ENCODE assay signal across 1 fruit fly cellular context in genomic region chr3R:12980628-12981219, dm6.
TF ChIP-seq lines count a peak whose summit lies in the region.

TSS of gene Paip2 (plus strand) at chr3R:12980792.

TF ChIP-seq in whole organism, embryonic, 481 proteins besides CTCF, POLR2A, EP300 and RAD21 (continued from another document):
- TF ChIP-seq CG3281 (GFP tag; optimal IDR thresholded peaks at IDR 0.05; lab: Kevin White, UChicago): no peak
- peak; percentile 89 for TF ChIP-seq pita (GFP tag; optimal IDR thresholded peaks at IDR 0.05; lab: Kevin White, UChicago)
- TF ChIP-seq CG2199 (GFP tag; IDR thresholded peaks at IDR 0.05; lab: Robert Waterston, UW): peak; percentile 65; the same call in 1 of the 3 replicates
- TF ChIP-seq CG2202 (tag; optimal IDR thresholded peaks at IDR 0.05; lab: Kevin White, UChicago): no peak
- TF ChIP-seq Blimp-1 (GFP tag; optimal IDR thresholded peaks at IDR 0.05; lab: Kevin White, UChicago): no peak
- TF ChIP-seq CG16779 (GFP tag; IDR thresholded peaks at IDR 0.05; lab: Robert Waterston, UW): no peak
- TF ChIP-seq CG9797 (GFP tag; optimal IDR thresholded peaks at IDR 0.05; lab: Kevin White, UChicago): peak; percentile 43
- no peak for TF ChIP-seq CG6175 (GFP tag; IDR thresholded peaks at IDR 0.05; lab: Robert Waterston, UW)
- peak; percentile 98 for TF ChIP-seq zen2 (GFP tag; IDR thresholded peaks at IDR 0.05; lab: Robert Waterston, UW; ENCODE audit: partially characterized antibody)
- no peak for TF ChIP-seq disco-r (GFP tag; optimal IDR thresholded peaks at IDR 0.05; lab: Kevin White, UChicago)
- TF ChIP-seq CG32767 (GFP tag; IDR thresholded peaks at IDR 0.05; lab: Robert Waterston, UW): no peak
- TF ChIP-seq gsb-n (tag; optimal IDR thresholded peaks at IDR 0.05; lab: Kevin White, UChicago): no peak
- peak in 1 of 2 experiments; percentile 32 for TF ChIP-seq insv (GFP tag; optimal IDR thresholded peaks at IDR 0.05; lab: Kevin White, UChicago)
- no peak for TF ChIP-seq zf30C (GFP tag; optimal IDR thresholded peaks at IDR 0.05; lab: Kevin White, UChicago)
- no peak for TF ChIP-seq Xrp1 (GFP tag; IDR thresholded peaks at IDR 0.05; lab: Robert Waterston, UW)
- no peak for TF ChIP-seq CG17802 (tag; optimal IDR thresholded peaks at IDR 0.05; lab: Kevin White, UChicago)
- peak; percentile 44 for TF ChIP-seq CG34376 (GFP tag; optimal IDR thresholded peaks at IDR 0.05; lab: Kevin White, UChicago)
- TF ChIP-seq dan (GFP tag; IDR thresholded peaks at IDR 0.05; lab: Robert Waterston, UW): no peak
- peak; percentile 97 for TF ChIP-seq CG6791 (GFP tag; IDR thresholded peaks at IDR 0.05; lab: Robert Waterston, UW; ENCODE audit: partially characterized antibody)
- TF ChIP-seq fd96Cb (tag; optimal IDR thresholded peaks at IDR 0.05; lab: Kevin White, UChicago): no peak
- no peak for TF ChIP-seq CG10654 (GFP tag; optimal IDR thresholded peaks at IDR 0.05; lab: Kevin White, UChicago)
- peak; percentile 80 for TF ChIP-seq CG14710 (tag; optimal IDR thresholded peaks at IDR 0.05; lab: Kevin White, UChicago)
- TF ChIP-seq Myb (GFP tag; optimal IDR thresholded peaks at IDR 0.05; lab: Kevin White, UChicago): peak; percentile 63
- TF ChIP-seq Trl (optimal IDR thresholded peaks at IDR 0.05; lab: Kevin White, UChicago): no peak
- peak; percentile 28 for TF ChIP-seq Trl (GFP tag; optimal IDR thresholded peaks at IDR 0.05; lab: Kevin White, UChicago)
- TF ChIP-seq ash1 (GFP tag; optimal IDR thresholded peaks at IDR 0.05; lab: Kevin White, UChicago): no peak
- TF ChIP-seq CG13296 (GFP tag; optimal IDR thresholded peaks at IDR 0.05; lab: Kevin White, UChicago): no peak
- TF ChIP-seq CG8944 (GFP tag; optimal IDR thresholded peaks at IDR 0.05; lab: Kevin White, UChicago): peak; percentile 1
- no peak for TF ChIP-seq CG9876 (GFP tag; optimal IDR thresholded peaks at IDR 0.05; lab: Kevin White, UChicago)
- no peak for TF ChIP-seq H15 (GFP tag; IDR thresholded peaks at IDR 0.05; lab: Robert Waterston, UW)
- TF ChIP-seq CG17385 (GFP tag; optimal IDR thresholded peaks at IDR 0.05; lab: Kevin White, UChicago): no peak
- no peak for TF ChIP-seq CG10431 (GFP tag; optimal IDR thresholded peaks at IDR 0.05; lab: Kevin White, UChicago)
- TF ChIP-seq wor (GFP tag; IDR thresholded peaks at IDR 0.05; lab: Robert Waterston, UW): no peak
- TF ChIP-seq grau (tag; optimal IDR thresholded peaks at IDR 0.05; lab: Kevin White, UChicago): peak; percentile 15
- peak; percentile 98 for TF ChIP-seq hbn (GFP tag; IDR thresholded peaks at IDR 0.05; lab: Robert Waterston, UW; ENCODE audit: partially characterized antibody)
- TF ChIP-seq Dfd (GFP tag; optimal IDR thresholded peaks at IDR 0.05; lab: Kevin White, UChicago): no peak
- peak in 1 of 3 experiments; percentile 77 for TF ChIP-seq Stat92E (GFP tag; optimal IDR thresholded peaks at IDR 0.05; lab: Kevin White, UChicago)
- no peak for TF ChIP-seq CG11456 (GFP tag; IDR thresholded peaks at IDR 0.05; lab: Robert Waterston, UW)
- no peak for TF ChIP-seq peb (GFP tag; IDR thresholded peaks at IDR 0.05; lab: Robert Waterston, UW)
- 0 out of 2 replicates have a peak, but pooled peaks have one; percentile 23 for TF ChIP-seq Rfx (GFP tag; IDR thresholded peaks at IDR 0.05; lab: Robert Waterston, UW)
- peak; percentile 61 for TF ChIP-seq CG17829 (tag; optimal IDR thresholded peaks at IDR 0.05; lab: Kevin White, UChicago)
- TF ChIP-seq sens (GFP tag; lab: Kevin White, UChicago): peak; percentile 70
- no peak for TF ChIP-seq CG10959 (GFP tag; IDR thresholded peaks at IDR 0.05; lab: Robert Waterston, UW)
- peak; percentile 97 for TF ChIP-seq CG2129 (GFP tag; IDR thresholded peaks at IDR 0.05; lab: Robert Waterston, UW; ENCODE audit: partially characterized antibody)
- TF ChIP-seq Oaz (GFP tag; IDR thresholded peaks at IDR 0.05; lab: Robert Waterston, UW): no peak
- TF ChIP-seq nerfin-2 (GFP tag; IDR thresholded peaks at IDR 0.05; lab: Robert Waterston, UW; ENCODE audit: partially characterized antibody): peak; percentile 98
- TF ChIP-seq Hr39 (optimal IDR thresholded peaks at IDR 0.05; lab: Kevin White, UChicago): no peak
- no peak for TF ChIP-seq Max (GFP tag; optimal IDR thresholded peaks at IDR 0.05; lab: Kevin White, UChicago)
- no peak for TF ChIP-seq mam (GFP tag; optimal IDR thresholded peaks at IDR 0.05; lab: Kevin White, UChicago)
- TF ChIP-seq NfI (GFP tag; optimal IDR thresholded peaks at IDR 0.05; lab: Kevin White, UChicago): peak; percentile 5
- TF ChIP-seq CG11504 (tag; optimal IDR thresholded peaks at IDR 0.05; lab: Kevin White, UChicago): peak; percentile 49
- no peak for TF ChIP-seq lab (GFP tag; optimal IDR thresholded peaks at IDR 0.05; lab: Kevin White, UChicago)
- no peak for TF ChIP-seq D (optimal IDR thresholded peaks at IDR 0.05; lab: Kevin White, UChicago)
- TF ChIP-seq D (GFP tag; optimal IDR thresholded peaks at IDR 0.05; lab: Kevin White, UChicago): no peak
- TF ChIP-seq CG1603 (tag; optimal IDR thresholded peaks at IDR 0.05; lab: Kevin White, UChicago): peak; percentile 71
- TF ChIP-seq CG12769 (tag; optimal IDR thresholded peaks at IDR 0.05; lab: Kevin White, UChicago): peak; percentile 24
- peak; percentile 98 for TF ChIP-seq unc-4 (GFP tag; IDR thresholded peaks at IDR 0.05; lab: Robert Waterston, UW; ENCODE audit: partially characterized antibody)
- no peak for TF ChIP-seq CG7839 (tag; optimal IDR thresholded peaks at IDR 0.05; lab: Kevin White, UChicago)
- peak; percentile 98 for TF ChIP-seq Doc3 (GFP tag; IDR thresholded peaks at IDR 0.05; lab: Robert Waterston, UW; ENCODE audit: partially characterized antibody)
- TF ChIP-seq dm (GFP tag; optimal IDR thresholded peaks at IDR 0.05; lab: Kevin White, UChicago): peak; percentile 39
- TF ChIP-seq CG33213 (GFP tag; optimal IDR thresholded peaks at IDR 0.05; lab: Kevin White, UChicago): peak; percentile 6
- TF ChIP-seq sob (GFP tag; IDR thresholded peaks at IDR 0.05; lab: Robert Waterston, UW): no peak
- TF ChIP-seq tin (GFP tag; optimal IDR thresholded peaks at IDR 0.05; lab: Kevin White, UChicago): no peak
- TF ChIP-seq row (GFP tag; IDR thresholded peaks at IDR 0.05; lab: Robert Waterston, UW): 0 out of 3 replicates have a peak, but pooled peaks have one; percentile 21
- peak; percentile 17 for TF ChIP-seq kay (GFP tag; optimal IDR thresholded peaks at IDR 0.05; lab: Kevin White, UChicago)
- TF ChIP-seq CG12391 (tag; optimal IDR thresholded peaks at IDR 0.05; lab: Kevin White, UChicago): peak; percentile 40
- TF ChIP-seq CG12104 (GFP tag; optimal IDR thresholded peaks at IDR 0.05; lab: Kevin White, UChicago): peak; percentile 34
- TF ChIP-seq E2f1 (GFP tag; IDR thresholded peaks at IDR 0.05; lab: Robert Waterston, UW): no peak
- TF ChIP-seq CG12299 (tag; optimal IDR thresholded peaks at IDR 0.05; lab: Kevin White, UChicago): peak; percentile 5
- TF ChIP-seq CG8089 (GFP tag; optimal IDR thresholded peaks at IDR 0.05; lab: Kevin White, UChicago): no peak
- TF ChIP-seq CG1233 (GFP tag; optimal IDR thresholded peaks at IDR 0.05; lab: Kevin White, UChicago): no peak
- TF ChIP-seq Abd-B (GFP tag; optimal IDR thresholded peaks at IDR 0.05; lab: Kevin White, UChicago): peak; percentile 74
- peak; percentile 46; the same call in 2 of the 3 replicates for TF ChIP-seq CG17361 (GFP tag; IDR thresholded peaks at IDR 0.05; lab: Robert Waterston, UW)
- no peak for TF ChIP-seq rib (GFP tag; IDR thresholded peaks at IDR 0.05; lab: Robert Waterston, UW)
- peak; percentile 28 for TF ChIP-seq CG3847 (GFP tag; IDR thresholded peaks at IDR 0.05; lab: Robert Waterston, UW)
- TF ChIP-seq CG7357 (GFP tag; IDR thresholded peaks at IDR 0.05; lab: Robert Waterston, UW): no peak
- TF ChIP-seq toy (GFP tag; IDR thresholded peaks at IDR 0.05; lab: Robert Waterston, UW): no peak
- TF ChIP-seq CG2116 (GFP tag; optimal IDR thresholded peaks at IDR 0.05; lab: Kevin White, UChicago): peak; percentile 90
- TF ChIP-seq CG11085 (GFP tag; IDR thresholded peaks at IDR 0.05; lab: Robert Waterston, UW): no peak
- TF ChIP-seq sd (tag; optimal IDR thresholded peaks at IDR 0.05; lab: Kevin White, UChicago): peak; percentile 71
- peak; percentile 9 for TF ChIP-seq CG12155 (GFP tag; optimal IDR thresholded peaks at IDR 0.05; lab: Kevin White, UChicago)
- no peak for TF ChIP-seq onecut (GFP tag; IDR thresholded peaks at IDR 0.05; lab: Robert Waterston, UW)
- TF ChIP-seq eyg (GFP tag; optimal IDR thresholded peaks at IDR 0.05; lab: Kevin White, UChicago): no peak
- TF ChIP-seq aop (GFP tag; IDR thresholded peaks at IDR 0.05; lab: Robert Waterston, UW): no peak
- TF ChIP-seq pros (GFP tag; optimal IDR thresholded peaks at IDR 0.05; lab: Kevin White, UChicago): no peak
- no peak for TF ChIP-seq CG15011 (GFP tag; optimal IDR thresholded peaks at IDR 0.05; lab: Kevin White, UChicago)
- peak; percentile 69 for TF ChIP-seq stwl (tag; optimal IDR thresholded peaks at IDR 0.05; lab: Kevin White, UChicago)
- TF ChIP-seq gt (GFP tag; IDR thresholded peaks at IDR 0.05; lab: Robert Waterston, UW): no peak
- no peak for TF ChIP-seq ems (GFP tag; optimal IDR thresholded peaks at IDR 0.05; lab: Kevin White, UChicago)
- peak; percentile 6 for TF ChIP-seq CG2120 (GFP tag; optimal IDR thresholded peaks at IDR 0.05; lab: Kevin White, UChicago)
- peak; percentile 97 for TF ChIP-seq bbx (GFP tag; IDR thresholded peaks at IDR 0.05; lab: Robert Waterston, UW; ENCODE audit: partially characterized antibody)
- TF ChIP-seq slou (GFP tag; optimal IDR thresholded peaks at IDR 0.05; lab: Kevin White, UChicago): no peak
- TF ChIP-seq repo (GFP tag; optimal IDR thresholded peaks at IDR 0.05; lab: Kevin White, UChicago): no peak
- no peak for TF ChIP-seq NFAT (GFP tag; IDR thresholded peaks at IDR 0.05; lab: Robert Waterston, UW)
- no peak for TF ChIP-seq MTF-1 (GFP tag; optimal IDR thresholded peaks at IDR 0.05; lab: Kevin White, UChicago; ENCODE audit: borderline replicate concordance)
- no peak for TF ChIP-seq Ssrp (tag; optimal IDR thresholded peaks at IDR 0.05; lab: Kevin White, UChicago)
- no peak for TF ChIP-seq hkb (optimal IDR thresholded peaks at IDR 0.05; lab: Kevin White, UChicago)
- 0 out of 2 replicates have a peak, but pooled peaks have one; percentile 25 for TF ChIP-seq hkb (GFP tag; IDR thresholded peaks at IDR 0.05; lab: Robert Waterston, UW)
- no peak for TF ChIP-seq Hey (tag; optimal IDR thresholded peaks at IDR 0.05; lab: Kevin White, UChicago)
- peak; percentile 77 for TF ChIP-seq CG15601 (tag; optimal IDR thresholded peaks at IDR 0.05; lab: Kevin White, UChicago)
- peak; percentile 68 for TF ChIP-seq grn (GFP tag; optimal IDR thresholded peaks at IDR 0.05; lab: Kevin White, UChicago)
- peak; percentile 25 for TF ChIP-seq gem (tag; optimal IDR thresholded peaks at IDR 0.05; lab: Kevin White, UChicago)
- TF ChIP-seq tna (GFP tag; IDR thresholded peaks at IDR 0.05; lab: Robert Waterston, UW; ENCODE audit: partially characterized antibody): peak; percentile 97
- TF ChIP-seq E2f2 (GFP tag; IDR thresholded peaks at IDR 0.05; lab: Robert Waterston, UW): peak; percentile 95
- no peak for TF ChIP-seq CG7745 (tag; optimal IDR thresholded peaks at IDR 0.05; lab: Kevin White, UChicago)
- TF ChIP-seq vfl (GFP tag; optimal IDR thresholded peaks at IDR 0.05; lab: Kevin White, UChicago): no peak
- peak; percentile 87 for TF ChIP-seq pzg (GFP tag; optimal IDR thresholded peaks at IDR 0.05; lab: Kevin White, UChicago)
- peak; percentile 81 for TF ChIP-seq sqz (GFP tag; optimal IDR thresholded peaks at IDR 0.05; lab: Kevin White, UChicago)
- no peak for TF ChIP-seq CG11247 (GFP tag; IDR thresholded peaks at IDR 0.05; lab: Robert Waterston, UW)
- TF ChIP-seq Med (GFP tag; lab: Kevin White, UChicago): peak; percentile 90
- no peak for TF ChIP-seq yki (optimal IDR thresholded peaks at IDR 0.05; lab: Kevin White, UChicago)
- no peak for TF ChIP-seq CG1024 (GFP tag; IDR thresholded peaks at IDR 0.05; lab: Robert Waterston, UW)
- no peak for TF ChIP-seq CG31224 (GFP tag; IDR thresholded peaks at IDR 0.05; lab: Robert Waterston, UW)
- no peak for TF ChIP-seq CkIIα-i1 (GFP tag; IDR thresholded peaks at IDR 0.05; lab: Robert Waterston, UW)
- no peak for TF ChIP-seq sisA (GFP tag; IDR thresholded peaks at IDR 0.05; lab: Robert Waterston, UW)
- TF ChIP-seq gfzf (GFP tag; optimal IDR thresholded peaks at IDR 0.05; lab: Kevin White, UChicago): peak; percentile 53
- no peak for TF ChIP-seq CG12219 (GFP tag; optimal IDR thresholded peaks at IDR 0.05; lab: Kevin White, UChicago)
